Worm (Caenorhabditis elegans) whole organism, young adult: ENCODE data around the gene scl-26.

Experiments used
- F10E7.11 ChIP-seq: sonication (generic microtip); optimal IDR thresholded peaks from 2 replicates; lab custom pipeline; 2017; ENCODE audit warnings: mild to moderate bottlenecking, missing genetic modification characterization, moderate library complexity, missing compliant biosample characterization
- Y56A3A.18 ChIP-seq: fragments of 200-800 bp; sonication (Bioruptor generic); IDR thresholded peaks from 2 replicates; pipeline ENCODE4 v1.3.6; 2022; ENCODE audit warnings: missing genetic modification reagents, missing genetic modification characterization, missing compliant biosample characterization
- ama-1 ChIP-seq, 3 experiments: fragments of 150-350 bp in 1 of 3; sonication (generic microtip) in 2 of 3; optimal IDR thresholded peaks; 2 replicates each; lab custom pipeline; 2014 to 2018; ENCODE audit warnings: missing biosample characterization in 2 of 3, missing genetic modification characterization in 2 of 3, missing genetic modification reagents in 2 of 3
- atf-7 ChIP-seq: sonication (generic microtip); optimal IDR thresholded peaks from 2 replicates; lab custom pipeline; 2017; ENCODE audit warnings: mild to moderate bottlenecking, missing genetic modification characterization, missing compliant biosample characterization
- ceh-27 ChIP-seq: fragments of 200-800 bp; sonication (Bioruptor generic); optimal IDR thresholded peaks from 2 replicates; lab custom pipeline; 2018; ENCODE audit warnings: mild to moderate bottlenecking, missing genetic modification characterization, moderate library complexity, missing compliant biosample characterization
- efl-1 ChIP-seq: fragments of 150-350 bp; optimal IDR thresholded peaks from 2 replicates; lab custom pipeline; 2014; ENCODE audit warnings: missing biosample characterization, missing genetic modification reagents, missing genetic modification characterization
- pha-4 ChIP-seq: fragments of 150-350 bp; sonication (generic microtip); optimal IDR thresholded peaks from 2 replicates; lab custom pipeline; 2014; ENCODE audit warnings: missing biosample characterization, missing genetic modification reagents, missing genetic modification characterization
- rpc-1 ChIP-seq, 2 experiments: fragments of 150-350 bp in 1 of 2; sonication (generic microtip) in 1 of 2; optimal IDR thresholded peaks; 2 replicates each; lab custom pipeline; 2014 to 2018; ENCODE audit warnings: missing biosample characterization in 1 of 2, missing genetic modification characterization in 1 of 2, missing genetic modification reagents in 1 of 2, missing genotype in 1 of 2
- unc-62 ChIP-seq: fragments of 150-350 bp; optimal IDR thresholded peaks from 2 replicates; lab custom pipeline; 2014; ENCODE audit warnings: missing biosample characterization, missing genetic modification reagents, missing genetic modification characterization
- ztf-28 ChIP-seq: fragments of 200-800 bp; sonication (Bioruptor generic); IDR thresholded peaks from 2 replicates; pipeline ENCODE4 v1.3.6; 2022; ENCODE audit warnings: missing genetic modification reagents, missing genetic modification characterization, missing compliant biosample characterization

- no peak for TF ChIP-seq rpc-1 (optimal IDR thresholded peaks at IDR 0.05; lab: Kevin White, UChicago)
- TF ChIP-seq rpc-1 (tag; optimal IDR thresholded peaks at IDR 0.05; lab: Kevin White, UChicago), result no peak
- TF ChIP-seq atf-7, result no peak
- TF ChIP-seq ceh-27 (GFP tag; lab: Kevin White, UChicago), result no peak
- TF ChIP-seq ztf-28 (GFP tag; lab: Robert Waterston, UW), result no peak
- TF ChIP-seq F10E7.11, result no peak
- TF ChIP-seq ama-1 (optimal IDR thresholded peaks at IDR 0.05; lab: Kevin White, UChicago), result no peak
- no peak for TF ChIP-seq ama-1 (GFP tag; optimal IDR thresholded peaks at IDR 0.05; lab: Kevin White, UChicago)
- no peak for TF ChIP-seq unc-62
- TF ChIP-seq Y56A3A.18 (GFP tag; lab: Robert Waterston, UW), result no peak
- no peak for TF ChIP-seq pha-4 (tag; lab: Kevin White, UChicago)
- no peak for TF ChIP-seq efl-1
Observed at ce11 chrV:7649963-7650362, 48.6 kb upstream of the scl-26 start.
